Worm (Caenorhabditis elegans): Measurements from ENCODE around the gene C15F1.5.
A peak's percentile ranks its signal among the peaks of the same experiment; 100 is the strongest.

The C15F1.5 gene

DNA sequence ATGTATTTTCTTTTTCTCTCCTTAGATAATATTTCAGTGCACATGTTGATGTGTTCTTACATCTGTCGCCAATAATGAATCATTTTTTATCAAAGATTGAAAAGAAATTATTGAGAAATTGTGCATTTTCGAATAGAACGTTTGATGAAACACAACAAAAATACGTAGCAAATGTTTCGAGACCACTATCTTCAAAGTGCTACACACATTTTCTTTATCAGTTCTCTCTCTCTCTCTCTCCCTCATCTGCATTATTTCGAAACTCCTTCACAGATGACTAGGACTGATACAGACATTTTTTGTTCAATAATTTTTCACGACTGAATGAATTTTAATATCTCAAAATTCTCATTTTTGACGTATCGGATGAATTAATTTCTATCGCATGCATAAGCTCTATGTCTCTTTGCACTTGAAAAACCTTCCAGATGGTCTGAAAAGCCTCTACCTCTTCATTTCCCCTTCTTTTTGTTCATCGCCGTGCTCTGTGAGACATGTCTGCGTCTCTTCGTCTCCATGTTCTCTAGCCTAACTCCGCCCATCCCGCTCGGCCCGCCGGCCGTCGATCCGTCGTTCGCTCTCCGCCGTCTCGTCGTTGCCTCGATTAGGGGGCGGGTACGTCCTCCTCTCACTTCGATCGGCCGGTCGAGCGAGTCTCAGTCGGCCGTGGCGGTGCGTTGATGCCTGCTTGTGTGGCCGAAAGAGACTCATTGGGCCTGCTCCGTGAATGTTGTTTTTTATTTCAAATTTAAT is 26.9 kb downstream of the C15F1.5 start (continued):
- TF ChIP-seq aha-1 (tag) (peak; percentile 89), spr-1 (tag; optimal IDR thresholded peaks at IDR 0.05) (peak; percentile 16), fos-1 (tag; optimal IDR thresholded peaks at IDR 0.05) (no peak), pqm-1 (tag; optimal IDR thresholded peaks at IDR 0.05) (peak; percentile 63), mes-2 (tag; optimal IDR thresholded peaks at IDR 0.05; ENCODE audit: poor library complexity, severe bottlenecking) (peak; percentile 37), F44E2.7 (GFP tag; IDR thresholded peaks at IDR 0.05) (no peak), mdl-1 (tag; optimal IDR thresholded peaks at IDR 0.05) (no peak), nhr-28 (tag; optimal IDR thresholded peaks at IDR 0.05) (peak; percentile 59), hlh-30 (tag; optimal IDR thresholded peaks at IDR 0.05; ENCODE audit: insufficient read depth) (no peak), hif-1 (tag; optimal IDR thresholded peaks at IDR 0.05) (peak in 1 of 2 experiments; percentile 31), unc-39 (tag; optimal IDR thresholded peaks at IDR 0.05) (no peak), egl-27 (tag; optimal IDR thresholded peaks at IDR 0.05) (no peak), rbr-2 (tag; optimal IDR thresholded peaks at IDR 0.05) (peak; percentile 61), daf-16 (GFP tag; optimal IDR thresholded peaks at IDR 0.05) (no peak), daf-16 (tag; optimal IDR thresholded peaks at IDR 0.05) (peak; percentile 73), mep-1 (tag; optimal IDR thresholded peaks at IDR 0.05) (peak; percentile 30), ceh-20 (GFP tag; IDR thresholded peaks at IDR 0.05) (no peak), Y5F2A.4 (GFP tag; optimal IDR thresholded peaks at IDR 0.05) (no peak), unc-62 (GFP tag; optimal IDR thresholded peaks at IDR 0.05 in 1 of 2) (peak in 1 of 2 experiments; percentile 33), unc-62 (tag; optimal IDR thresholded peaks at IDR 0.05) (no peak), dpl-1 (GFP tag; optimal IDR thresholded peaks at IDR 0.05) (peak; percentile 7)

DNA sequence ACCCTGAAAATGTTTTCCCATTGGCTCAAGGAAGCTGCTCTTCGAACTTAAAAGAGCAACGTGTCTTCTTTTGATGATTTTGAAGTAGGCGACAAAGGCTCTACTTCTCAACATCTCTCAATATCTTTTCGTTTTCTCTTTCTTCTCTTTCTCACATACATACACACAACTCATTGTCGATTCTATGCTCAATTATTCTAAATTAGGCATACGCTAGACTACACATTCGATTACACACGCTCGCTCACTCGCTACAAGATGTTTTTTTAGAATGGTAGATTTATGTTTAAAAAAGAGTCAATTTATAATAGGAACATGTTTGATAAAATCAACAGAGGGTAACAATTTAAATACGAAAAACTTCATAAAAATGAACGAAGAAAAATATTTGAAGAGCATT is 28.9 kb downstream of the C15F1.5 start:
- TF ChIP-seq tag-97 (GFP tag; IDR thresholded peaks at IDR 0.05): no peak
- TF ChIP-seq snpc-4 (tag; optimal IDR thresholded peaks at IDR 0.05): no peak
- TF ChIP-seq lin-1 (GFP tag; IDR thresholded peaks at IDR 0.05): no peak
- no peak for TF ChIP-seq cey-2 (tag; optimal IDR thresholded peaks at IDR 0.05; ENCODE audit: borderline replicate concordance, insufficient read depth)
- TF ChIP-seq ztf-11 (tag; optimal IDR thresholded peaks at IDR 0.05): no peak
- TF ChIP-seq unc-62 (GFP tag; optimal IDR thresholded peaks at IDR 0.05 in 1 of 2): no peak
- no peak for TF ChIP-seq unc-62 (tag; optimal IDR thresholded peaks at IDR 0.05)
- no peak for TF ChIP-seq lin-15B (tag; optimal IDR thresholded peaks at IDR 0.05)
- no peak for TF ChIP-seq mes-2 (tag; optimal IDR thresholded peaks at IDR 0.05; ENCODE audit: poor library complexity, severe bottlenecking)
- TF ChIP-seq nhr-111 (GFP tag; optimal IDR thresholded peaks at IDR 0.05): no peak
- TF ChIP-seq zfp-3 (GFP tag; conservative IDR thresholded peaks at IDR 0.05): no peak
- TF ChIP-seq T26A8.4 (GFP tag; IDR thresholded peaks at IDR 0.05): no peak
- TF ChIP-seq F49E8.2 (tag; optimal IDR thresholded peaks at IDR 0.05; ENCODE audit: borderline replicate concordance): no peak
- no peak for TF ChIP-seq dmd-8 (GFP tag; IDR thresholded peaks at IDR 0.05)
- no peak for TF ChIP-seq D1046.2 (GFP tag; IDR thresholded peaks at IDR 0.05)
- TF ChIP-seq nhr-237 (tag; optimal IDR thresholded peaks at IDR 0.05): no peak
- TF ChIP-seq duxl-1 (tag; optimal IDR thresholded peaks at IDR 0.05; ENCODE audit: poor library complexity): no peak

DNA sequence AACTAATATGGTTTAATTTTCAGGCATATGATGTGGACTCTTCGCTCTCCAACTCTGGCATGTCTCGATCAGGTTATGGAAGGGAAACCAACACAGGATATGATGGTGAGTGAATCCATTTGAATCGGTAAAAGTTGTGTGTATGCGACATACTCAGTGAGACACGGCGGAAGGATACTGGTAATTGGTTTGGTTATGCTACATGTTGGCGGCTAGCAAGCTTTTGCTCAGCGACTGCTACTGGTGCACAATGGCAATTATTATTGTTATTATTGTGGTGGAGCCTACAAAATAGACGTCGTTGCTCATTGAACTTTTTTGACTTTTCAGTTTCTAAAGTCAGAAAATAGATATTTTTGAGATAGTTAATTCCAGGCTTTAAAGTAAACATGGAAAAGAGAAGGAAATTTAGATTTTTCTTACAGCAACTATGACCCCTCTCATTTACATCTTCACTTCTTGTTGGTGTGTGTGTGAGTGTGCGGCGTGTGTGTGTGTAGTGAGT is 29.6 kb downstream of the C15F1.5 start:
- TF ChIP-seq mxl-2 (GFP tag; conservative IDR thresholded peaks at IDR 0.05) (no peak), unc-62 (GFP tag; optimal IDR thresholded peaks at IDR 0.05 in 1 of 2) (peak in 1 of 2 experiments; percentile 49), unc-62 (tag; optimal IDR thresholded peaks at IDR 0.05) (no peak), daf-8 (GFP tag; IDR thresholded peaks at IDR 0.05) (no peak), skn-1 (tag; optimal IDR thresholded peaks at IDR 0.05) (no peak), snpc-4 (tag; optimal IDR thresholded peaks at IDR 0.05) (no peak), F49E8.2 (tag; optimal IDR thresholded peaks at IDR 0.05; ENCODE audit: borderline replicate concordance) (no peak), gei-8 (GFP tag; optimal IDR thresholded peaks at IDR 0.05) (no peak), tag-97 (GFP tag; IDR thresholded peaks at IDR 0.05) (no peak), F10B5.3 (tag; optimal IDR thresholded peaks at IDR 0.05) (no peak), ceh-82 (tag; optimal IDR thresholded peaks at IDR 0.05) (no peak), egl-43 (GFP tag; IDR thresholded peaks at IDR 0.05) (0 out of 2 replicates have a peak, but pooled peaks have one; percentile 27), Y75B8A.6 (GFP tag; IDR thresholded peaks at IDR 0.05) (no peak), aha-1 (tag) (peak; percentile 93), pqm-1 (tag; optimal IDR thresholded peaks at IDR 0.05) (no peak), hif-1 (tag; optimal IDR thresholded peaks at IDR 0.05) (no peak), lir-3 (tag; optimal IDR thresholded peaks at IDR 0.05) (no peak)
